Worm (Caenorhabditis elegans): ENCODE measurements around the gene Y11D7A.5.

ce11 chrIV:9258547-9258946 lies 13.2 kb upstream of the Y11D7A.5 start:
- TF ChIP-seq med-1 (GFP tag; optimal IDR thresholded peaks at IDR 0.05; ENCODE audit: insufficient read depth), result no peak
- TF ChIP-seq flt-1 (GFP tag; IDR thresholded peaks at IDR 0.05), result no peak
- no peak for TF ChIP-seq ref-1 (GFP tag; conservative IDR thresholded peaks at IDR 0.05)
- TF ChIP-seq klf-2 (GFP tag; conservative IDR thresholded peaks at IDR 0.05), result no peak
- TF ChIP-seq T22C8.4 (GFP tag; IDR thresholded peaks at IDR 0.05), result no peak
- no peak for TF ChIP-seq ztf-23 (GFP tag; IDR thresholded peaks at IDR 0.05)
- TF ChIP-seq ztf-29 (GFP tag; IDR thresholded peaks at IDR 0.05), result no peak
